Fruit fly (Drosophila melanogaster) whole organism, embryonic: ENCODE results near the gene miple2.

Source experiments
- BEAF-32 ChIP-seq: fragments of 200-800 bp; sonication (Bioruptor generic); optimal IDR thresholded peaks from 3 replicates; lab custom pipeline; 2017; ENCODE audit warnings: missing biosample characterization, missing genetic modification characterization, mild to moderate bottlenecking, moderate library complexity, missing genetic modification reagents
- BtbVII ChIP-seq: fragments of 200-800 bp; sonication (Bioruptor generic); optimal IDR thresholded peaks from 3 replicates; lab custom pipeline; 2017; ENCODE audit warnings: missing biosample characterization, mild to moderate bottlenecking, missing genetic modification characterization
- C15 ChIP-seq: fragments of 200-800 bp; sonication (Bioruptor generic); IDR thresholded peaks from 3 replicates; pipeline ENCODE4 v1.3.6; 2022; ENCODE audit warnings: missing biosample characterization, missing genetic modification characterization
- CG10366 ChIP-seq: fragments of 200-800 bp; sonication (Bioruptor generic); IDR thresholded peaks from 2 replicates; pipeline ENCODE4 v1.3.6; 2022; ENCODE audit warnings: missing biosample characterization, missing genetic modification characterization
- CG10543 ChIP-seq: fragments of 200-800 bp; sonication (Bioruptor generic); optimal IDR thresholded peaks from 3 replicates; lab custom pipeline; 2017; ENCODE audit warnings: missing biosample characterization, mild to moderate bottlenecking, missing genetic modification characterization, moderate library complexity
- CG10959 ChIP-seq: fragments of 200-800 bp; sonication (Bioruptor generic); IDR thresholded peaks from 2 replicates; pipeline ENCODE4 v1.3.6; 2022; ENCODE audit warnings: missing biosample characterization, missing genetic modification characterization
- CG12071 ChIP-seq: fragments of 200-800 bp; sonication (Bioruptor generic); optimal IDR thresholded peaks from 3 replicates; lab custom pipeline; 2018; ENCODE audit warnings: missing biosample characterization, mild to moderate bottlenecking, missing genetic modification characterization
- CG13296 ChIP-seq: fragments of 200-800 bp; sonication (Bioruptor generic); optimal IDR thresholded peaks from 3 replicates; lab custom pipeline; 2018; ENCODE audit warnings: missing biosample characterization, mild to moderate bottlenecking, missing genetic modification characterization
- CG1603 ChIP-seq: fragments of 200-800 bp; sonication (Bioruptor generic); optimal IDR thresholded peaks from 2 replicates; lab custom pipeline; 2019; ENCODE audit warnings: missing biosample characterization, mild to moderate bottlenecking, missing genetic modification characterization, moderate library complexity
- CG18262 ChIP-seq: fragments of 200-800 bp; optimal IDR thresholded peaks from 3 replicates; lab custom pipeline; 2019; ENCODE audit warnings: missing biosample characterization, mild to moderate bottlenecking, missing genetic modification characterization, moderate library complexity
- CG30431 ChIP-seq: fragments of 200-800 bp; sonication (Bioruptor generic); optimal IDR thresholded peaks from 2 replicates; lab custom pipeline; 2017; ENCODE audit warnings: missing biosample characterization, missing genetic modification characterization
- CG42726 ChIP-seq: fragments of 200-800 bp; sonication (Bioruptor generic); IDR thresholded peaks from 2 replicates; pipeline ENCODE4 v1.3.6; 2022; ENCODE audit warnings: missing biosample characterization, missing genetic modification characterization; ENCODE audit not compliant: partially characterized antibody
- CG4707 ChIP-seq: fragments of 200-800 bp; sonication (Bioruptor generic); optimal IDR thresholded peaks from 2 replicates; lab custom pipeline; 2018; ENCODE audit warnings: missing biosample characterization, mild to moderate bottlenecking, missing genetic modification characterization, moderate library complexity
- CG4854 ChIP-seq: fragments of 200-800 bp; sonication (Bioruptor generic); optimal IDR thresholded peaks from 2 replicates; lab custom pipeline; 2016; ENCODE audit warnings: missing biosample characterization, missing genetic modification characterization, inconsistent platforms
- CG5180 ChIP-seq: fragments of 200-800 bp; sonication (Bioruptor generic); optimal IDR thresholded peaks from 3 replicates; lab custom pipeline; 2017; ENCODE audit warnings: missing biosample characterization, missing genetic modification characterization, mild to moderate bottlenecking, moderate library complexity, missing genetic modification reagents
- CG5953 ChIP-seq: fragments of 200-800 bp; sonication (Bioruptor generic); IDR thresholded peaks from 2 replicates; pipeline ENCODE4 v1.3.6; 2022; ENCODE audit warnings: missing biosample characterization, missing genetic modification characterization
- CG6689 ChIP-seq: fragments of 200-800 bp; sonication (Bioruptor generic); IDR thresholded peaks from 2 replicates; pipeline ENCODE4 v1.3.6; 2022; ENCODE audit warnings: missing biosample characterization, missing genetic modification characterization
- CG6813 ChIP-seq: fragments of 200-800 bp; sonication (Bioruptor generic); optimal IDR thresholded peaks from 2 replicates; lab custom pipeline; 2017; ENCODE audit warnings: missing biosample characterization, missing genetic modification characterization, mild to moderate bottlenecking, moderate library complexity, missing genetic modification reagents
- CG8089 ChIP-seq: fragments of 200-800 bp; sonication (Bioruptor generic); optimal IDR thresholded peaks from 3 replicates; lab custom pipeline; 2016; ENCODE audit warnings: missing biosample characterization, missing genetic modification characterization
- CG9215 ChIP-seq: fragments of 200-800 bp; sonication (Bioruptor generic); IDR thresholded peaks from 2 replicates; pipeline ENCODE4 v1.3.6; 2022; ENCODE audit warnings: missing biosample characterization, missing genetic modification characterization
- CG9437 ChIP-seq: fragments of 200-800 bp; sonication (Bioruptor generic); optimal IDR thresholded peaks from 2 replicates; lab custom pipeline; 2018; ENCODE audit warnings: missing biosample characterization, mild to moderate bottlenecking, missing genetic modification characterization
- Camta ChIP-seq: fragments of 200-800 bp; sonication (Bioruptor generic); optimal IDR thresholded peaks from 2 replicates; lab custom pipeline; 2016; ENCODE audit warnings: missing biosample characterization, missing genetic modification characterization
- CkIIα-i1 ChIP-seq: fragments of 200-800 bp; sonication (Bioruptor generic); IDR thresholded peaks from 2 replicates; pipeline ENCODE4 v1.3.6; 2022; ENCODE audit warnings: missing biosample characterization, missing genetic modification characterization
- D19A ChIP-seq: fragments of 200-800 bp; optimal IDR thresholded peaks from 3 replicates; lab custom pipeline; 2019; ENCODE audit warnings: missing biosample characterization, mild to moderate bottlenecking, missing genetic modification characterization, moderate library complexity
- D19B ChIP-seq: fragments of 200-800 bp; sonication (Bioruptor generic); optimal IDR thresholded peaks from 2 replicates; lab custom pipeline; 2017; ENCODE audit warnings: missing biosample characterization, mild to moderate bottlenecking, missing genetic modification characterization
- GATAe ChIP-seq: fragments of 200-800 bp; sonication (Bioruptor generic); conservative IDR thresholded peaks from 2 replicates; pipeline ENCODE4 v1.3.6; 2022; ENCODE audit warnings: missing biosample characterization, missing genetic modification characterization
- HLH4C ChIP-seq: fragments of 200-800 bp; sonication (Bioruptor generic); IDR thresholded peaks from 3 replicates; pipeline ENCODE4 v1.3.6; 2022; ENCODE audit warnings: missing biosample characterization, missing genetic modification characterization; ENCODE audit not compliant: partially characterized antibody
- Nf-YC ChIP-seq: fragments of 200-800 bp; optimal IDR thresholded peaks from 3 replicates; lab custom pipeline; 2019; ENCODE audit warnings: missing biosample characterization, mild to moderate bottlenecking, missing genetic modification characterization, moderate library complexity
- Scr ChIP-seq: fragments of 200-800 bp; sonication (Bioruptor generic); IDR thresholded peaks from 2 replicates; pipeline ENCODE4 v1.3.6; 2022; ENCODE audit warnings: missing biosample characterization, missing genetic modification characterization; ENCODE audit not compliant: partially characterized antibody
- TFAM ChIP-seq: fragments of 200-800 bp; sonication (Bioruptor generic); optimal IDR thresholded peaks from 2 replicates; lab custom pipeline; 2017; ENCODE audit warnings: missing biosample characterization, missing genetic modification characterization, inconsistent platforms
- Xbp1 ChIP-seq: fragments of 200-800 bp; sonication (Bioruptor generic); optimal IDR thresholded peaks from 3 replicates; lab custom pipeline; 2016; ENCODE audit warnings: missing biosample characterization, mild to moderate bottlenecking, missing genetic modification characterization
- crc ChIP-seq: fragments of 200-800 bp; sonication (Bioruptor generic); optimal IDR thresholded peaks from 2 replicates; lab custom pipeline; 2016; ENCODE audit warnings: missing biosample characterization, missing genetic modification characterization
- en ChIP-seq: fragments of 200-800 bp; sonication (Bioruptor generic); optimal IDR thresholded peaks from 2 replicates; lab custom pipeline; 2016; ENCODE audit warnings: missing biosample characterization, missing genetic modification characterization
- eyg ChIP-seq: fragments of 200-800 bp; sonication (Bioruptor generic); optimal IDR thresholded peaks from 3 replicates; lab custom pipeline; 2016; ENCODE audit warnings: missing biosample characterization, missing genetic modification characterization
- hth ChIP-seq: fragments of >200 bp; optimal IDR thresholded peaks from 2 replicates; lab custom pipeline; 2017; ENCODE audit warnings: inconsistent platforms
- inv ChIP-seq: fragments of 200-800 bp; sonication (Bioruptor generic); IDR thresholded peaks from 2 replicates; pipeline ENCODE4 v1.3.6; 2022; ENCODE audit warnings: missing biosample characterization, missing genetic modification characterization; ENCODE audit not compliant: partially characterized antibody
- ken ChIP-seq: fragments of 200-800 bp; sonication (Bioruptor generic); IDR thresholded peaks from 3 replicates; pipeline ENCODE4 v1.3.6; 2022; ENCODE audit warnings: missing biosample characterization, missing genetic modification characterization
- kni ChIP-seq: fragments of 200-800 bp; sonication (Bioruptor generic); optimal IDR thresholded peaks from 3 replicates; lab custom pipeline; 2017; ENCODE audit warnings: mild to moderate bottlenecking, missing biosample characterization, missing genetic modification reagents, missing genetic modification characterization
- lola ChIP-seq, 3 experiments: fragments of >200 bp in 2 of 3; fragments of 200-800 bp in 1 of 3; sonication (Bioruptor generic) in 1 of 3; optimal IDR thresholded peaks; 2 replicates each; lab custom pipeline; 2017 to 2019; ENCODE audit warnings: missing biosample characterization in 3 of 3, missing genetic modification characterization in 3 of 3, mild to moderate bottlenecking in 1 of 3, moderate library complexity in 1 of 3
- onecut ChIP-seq: fragments of 200-800 bp; sonication (Bioruptor generic); IDR thresholded peaks from 2 replicates; pipeline ENCODE4 v1.3.6; 2022; ENCODE audit warnings: missing biosample characterization, missing genetic modification characterization
- pho ChIP-seq: fragments of 200-800 bp; sonication (Bioruptor generic); optimal IDR thresholded peaks from 2 replicates; lab custom pipeline; 2016; ENCODE audit warnings: missing biosample characterization, missing genetic modification characterization
- repo ChIP-seq: fragments of 200-800 bp; sonication (Bioruptor generic); optimal IDR thresholded peaks from 2 replicates; lab custom pipeline; 2016; ENCODE audit warnings: missing biosample characterization, missing genetic modification characterization
- row ChIP-seq: fragments of 200-800 bp; sonication (Bioruptor generic); IDR thresholded peaks from 3 replicates; pipeline ENCODE4 v1.3.6; 2022; ENCODE audit warnings: missing biosample characterization, missing genetic modification characterization
- sd ChIP-seq: fragments of 200-800 bp; sonication (Bioruptor generic); optimal IDR thresholded peaks from 3 replicates; lab custom pipeline; 2018; ENCODE audit warnings: missing biosample characterization, mild to moderate bottlenecking, missing genetic modification characterization, moderate library complexity
- slou ChIP-seq: fragments of 200-800 bp; sonication (Bioruptor generic); optimal IDR thresholded peaks from 3 replicates; lab custom pipeline; 2016; ENCODE audit warnings: missing biosample characterization, missing genetic modification characterization
- tap ChIP-seq: fragments of 200-800 bp; optimal IDR thresholded peaks from 3 replicates; lab custom pipeline; 2019; ENCODE audit warnings: missing biosample characterization, mild to moderate bottlenecking, missing genetic modification characterization, moderate library complexity
- tio ChIP-seq: fragments of 200-800 bp; sonication (Bioruptor generic); optimal IDR thresholded peaks from 2 replicates; lab custom pipeline; 2017; ENCODE audit warnings: missing biosample characterization, missing genetic modification characterization, inconsistent platforms
- toy ChIP-seq: fragments of 200-800 bp; sonication (Bioruptor generic); IDR thresholded peaks from 2 replicates; pipeline ENCODE4 v1.3.6; 2022; ENCODE audit warnings: missing biosample characterization, missing genetic modification characterization

The miple2 gene

dm6 chr3L:257618-258475 is 13.2 kb upstream of the miple2 start, which contains the start of the genes DIP2 and wac (continued):
- TF ChIP-seq CG4854 (GFP tag; lab: Kevin White, UChicago): peak; percentile 59
- peak; percentile 33 for TF ChIP-seq repo (GFP tag; lab: Kevin White, UChicago)
- no peak for TF ChIP-seq CG12071 (GFP tag; lab: Kevin White, UChicago)
- TF ChIP-seq D19A (tag; lab: Kevin White, UChicago): peak; percentile 54
- peak; percentile 68 for TF ChIP-seq row
- peak; percentile 78 for TF ChIP-seq CG10543 (GFP tag; lab: Kevin White, UChicago)
- TF ChIP-seq CG10366 (GFP tag; lab: Robert Waterston, UW): peak; percentile 57; the same call in 1 of the 2 replicates
- peak; percentile 86 for TF ChIP-seq HLH4C (GFP tag; lab: Robert Waterston, UW)
- 0 out of 2 replicates have a peak, but pooled peaks have one; percentile 15 for TF ChIP-seq GATAe (GFP tag; lab: Robert Waterston, UW)
- peak; percentile 18 for TF ChIP-seq CG9437
- peak; percentile 8 for TF ChIP-seq CG4707 (GFP tag; lab: Kevin White, UChicago)
- TF ChIP-seq CG8089 (GFP tag; lab: Kevin White, UChicago): peak; percentile 73
- peak in 1 of 3 experiments; percentile 54 for TF ChIP-seq lola (GFP tag; optimal IDR thresholded peaks at IDR 0.05; lab: Kevin White, UChicago)
- no peak for TF ChIP-seq D19B (GFP tag; lab: Kevin White, UChicago)
- peak; percentile 21 for TF ChIP-seq en
- peak; percentile 74 for TF ChIP-seq CG1603 (tag; lab: Kevin White, UChicago)
- no peak for TF ChIP-seq tio (GFP tag; lab: Kevin White, UChicago)
- no peak for TF ChIP-seq TFAM (GFP tag; lab: Kevin White, UChicago)
- TF ChIP-seq CG5953 (GFP tag; lab: Robert Waterston, UW): peak; percentile 49
- peak; percentile 91 for TF ChIP-seq CG42726
- TF ChIP-seq CG30431 (GFP tag; lab: Kevin White, UChicago): peak; percentile 14
- no peak for TF ChIP-seq hth
- peak; percentile 96 for TF ChIP-seq BEAF-32 (GFP tag; lab: Kevin White, UChicago)
- TF ChIP-seq crc (GFP tag; lab: Kevin White, UChicago): peak; percentile 67
- peak; percentile 91 for TF ChIP-seq Scr (GFP tag; lab: Robert Waterston, UW)
- peak; percentile 30 for TF ChIP-seq slou (GFP tag; lab: Kevin White, UChicago)
- TF ChIP-seq Nf-YC (tag; lab: Kevin White, UChicago): peak; percentile 75
- peak; percentile 88 for TF ChIP-seq Xbp1 (GFP tag; lab: Kevin White, UChicago)
- TF ChIP-seq eyg: peak; percentile 88
- no peak for TF ChIP-seq tap (tag; lab: Kevin White, UChicago)
- TF ChIP-seq CG10959 (GFP tag; lab: Robert Waterston, UW): no peak
- peak; percentile 50 for TF ChIP-seq Camta (GFP tag; lab: Kevin White, UChicago)
- peak; percentile 91 for TF ChIP-seq onecut (GFP tag; lab: Robert Waterston, UW)
- no peak for TF ChIP-seq CG5180 (GFP tag; lab: Kevin White, UChicago)
- TF ChIP-seq BtbVII (GFP tag; lab: Kevin White, UChicago): peak; percentile 39
- peak; percentile 63 for TF ChIP-seq CG13296
- TF ChIP-seq pho (GFP tag; lab: Kevin White, UChicago): peak; percentile 85
- no peak for TF ChIP-seq C15 (GFP tag; lab: Robert Waterston, UW)
- no peak for TF ChIP-seq CG9215 (GFP tag; lab: Robert Waterston, UW)
- peak; percentile 84 for TF ChIP-seq inv
- TF ChIP-seq kni (GFP tag; lab: Kevin White, UChicago): peak; percentile 71
- TF ChIP-seq CG6813: no peak
- TF ChIP-seq toy (GFP tag; lab: Robert Waterston, UW): no peak
- peak; percentile 81 for TF ChIP-seq ken (GFP tag; lab: Robert Waterston, UW)
- peak; percentile 40; the same call in 1 of the 2 replicates for TF ChIP-seq CG6689 (GFP tag; lab: Robert Waterston, UW)
- TF ChIP-seq CG18262 (tag; lab: Kevin White, UChicago): peak; percentile 64
- TF ChIP-seq sd (tag; lab: Kevin White, UChicago): peak; percentile 25
- TF ChIP-seq CkIIα-i1: no peak
